Worm (Caenorhabditis elegans): ENCODE measurements around the gene ZK809.5.

Gene ZK809.5

DNA sequence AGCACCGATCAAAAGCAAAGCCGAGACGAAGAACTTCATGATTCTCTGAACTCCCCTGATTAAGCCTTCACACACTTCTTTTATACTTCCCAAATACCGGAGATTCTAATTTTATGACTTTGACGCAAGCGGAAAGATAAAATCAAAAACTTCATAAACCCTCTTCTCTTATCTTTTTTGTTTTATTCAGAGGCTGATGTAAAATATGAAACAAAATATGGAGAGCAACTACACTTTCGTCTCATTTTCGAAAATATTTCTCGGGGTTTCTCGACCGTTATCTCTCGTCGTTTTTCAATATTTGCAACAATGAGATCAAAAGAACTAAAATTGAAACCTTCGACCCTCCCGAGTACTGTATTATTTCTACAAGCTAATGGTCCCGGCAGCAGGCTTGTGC is 33.5 kb upstream of the ZK809.5 start, which contains the start of gene lys-4:
lys-4 (minus strand) TSS at position 115 of the 400 bp plus-strand sequence.
- TF ChIP-seq ceh-82 (tag; optimal IDR thresholded peaks at IDR 0.05) (no peak), ceh-44 (GFP tag; IDR thresholded peaks at IDR 0.05) (no peak), nhr-237 (tag; optimal IDR thresholded peaks at IDR 0.05) (no peak), Y105C5A.15 (GFP tag; IDR thresholded peaks at IDR 0.05) (no peak), spr-1 (tag; optimal IDR thresholded peaks at IDR 0.05) (no peak), dmd-6 (GFP tag; IDR thresholded peaks at IDR 0.05) (peak; percentile 40), dve-1 (tag; optimal IDR thresholded peaks at IDR 0.05; ENCODE audit: insufficient read depth) (peak; percentile 42), ceh-62 (tag; optimal IDR thresholded peaks at IDR 0.05) (no peak), ZK546.5 (tag; optimal IDR thresholded peaks at IDR 0.05) (no peak), hlh-11 (tag; optimal IDR thresholded peaks at IDR 0.05) (peak; percentile 30), nhr-11 (tag; optimal IDR thresholded peaks at IDR 0.05) (no peak), rbr-2 (tag; optimal IDR thresholded peaks at IDR 0.05) (no peak), T26A8.4 (GFP tag; IDR thresholded peaks at IDR 0.05) (no peak), daf-16 (GFP tag; optimal IDR thresholded peaks at IDR 0.05) (no peak), daf-16 (tag; optimal IDR thresholded peaks at IDR 0.05) (peak; percentile 33), fkh-10 (GFP tag; optimal IDR thresholded peaks at IDR 0.05) (no peak), aly-2 (tag; optimal IDR thresholded peaks at IDR 0.05) (no peak), lin-15B (tag; optimal IDR thresholded peaks at IDR 0.05) (no peak), daf-19 (GFP tag; conservative IDR thresholded peaks at IDR 0.05) (no peak), nhr-28 (tag; optimal IDR thresholded peaks at IDR 0.05) (peak; percentile 36), ztf-7 (tag; optimal IDR thresholded peaks at IDR 0.05) (no peak)

DNA sequence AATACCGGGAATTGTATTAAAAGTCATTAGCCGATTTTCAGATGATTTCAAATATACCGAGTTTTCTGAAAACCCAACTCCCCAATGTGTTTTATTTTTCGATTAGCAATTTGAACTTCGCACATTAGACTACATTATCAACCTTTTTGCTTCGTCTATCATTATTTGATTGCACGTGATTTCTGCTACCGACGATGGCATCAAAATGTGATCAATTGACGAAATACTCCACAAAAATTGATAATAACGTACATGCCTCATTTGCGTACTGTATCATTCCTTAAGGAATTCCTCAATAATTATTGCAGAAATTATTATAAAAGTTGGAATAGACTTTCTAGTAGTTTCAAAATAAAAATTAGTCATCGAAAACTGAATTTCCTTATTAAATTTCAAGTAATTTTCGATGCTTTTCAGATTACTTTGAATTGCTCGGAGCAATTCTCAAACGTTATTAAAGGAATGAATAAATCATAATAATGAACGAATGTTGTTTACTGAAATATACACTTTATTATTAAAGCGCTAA is 32.7 kb upstream of the ZK809.5 start:
- TF ChIP-seq aha-1 (tag) (peak; percentile 74), unc-62 (GFP tag; optimal IDR thresholded peaks at IDR 0.05 in 1 of 2) (peak in 1 of 2 experiments; percentile 88), unc-62 (tag; optimal IDR thresholded peaks at IDR 0.05) (no peak), pqm-1 (tag; optimal IDR thresholded peaks at IDR 0.05) (peak; percentile 65), madf-9 (GFP tag; conservative IDR thresholded peaks at IDR 0.05) (no peak), daf-16 (GFP tag; optimal IDR thresholded peaks at IDR 0.05) (no peak), daf-16 (tag; optimal IDR thresholded peaks at IDR 0.05) (peak; percentile 37), Y105C5A.15 (GFP tag; IDR thresholded peaks at IDR 0.05) (no peak), dve-1 (tag; optimal IDR thresholded peaks at IDR 0.05; ENCODE audit: insufficient read depth) (peak; percentile 67), fkh-10 (GFP tag; optimal IDR thresholded peaks at IDR 0.05) (no peak), zip-2 (tag; optimal IDR thresholded peaks at IDR 0.05) (no peak), ctbp-1 (GFP tag; IDR thresholded peaks at IDR 0.05) (no peak), fos-1 (tag; optimal IDR thresholded peaks at IDR 0.05) (no peak), zag-1 (tag; optimal IDR thresholded peaks at IDR 0.05) (no peak), zip-11 (GFP tag; IDR thresholded peaks at IDR 0.05) (no peak), attf-4 (tag; optimal IDR thresholded peaks at IDR 0.05) (no peak), hlh-11 (tag; optimal IDR thresholded peaks at IDR 0.05) (peak; percentile 59), tra-1 (GFP tag; IDR thresholded peaks at IDR 0.05) (no peak), snpc-1.2 (GFP tag; IDR thresholded peaks at IDR 0.05) (no peak), mxl-2 (GFP tag; conservative IDR thresholded peaks at IDR 0.05) (no peak), spr-3 (GFP tag; optimal IDR thresholded peaks at IDR 0.05) (no peak), set-16 (GFP tag; IDR thresholded peaks at IDR 0.05) (no peak), nhr-28 (tag; optimal IDR thresholded peaks at IDR 0.05) (peak; percentile 61), nhr-76 (tag; optimal IDR thresholded peaks at IDR 0.05) (no peak), nhr-42 (GFP tag; IDR thresholded peaks at IDR 0.05) (no peak), dmd-6 (GFP tag; IDR thresholded peaks at IDR 0.05) (peak; percentile 70), hlh-30 (tag; optimal IDR thresholded peaks at IDR 0.05; ENCODE audit: insufficient read depth) (peak; percentile 32), rbr-2 (tag; optimal IDR thresholded peaks at IDR 0.05) (no peak), F37D6.2 (tag; optimal IDR thresholded peaks at IDR 0.05) (no peak), zfp-3 (GFP tag; conservative IDR thresholded peaks at IDR 0.05) (no peak), ceh-28 (tag; optimal IDR thresholded peaks at IDR 0.05) (no peak), ama-1 (optimal IDR thresholded peaks at IDR 0.05) (no peak)
